Fruit fly (Drosophila melanogaster): ENCODE measurements around the gene CG13024.

Gene CG13024

DNA sequence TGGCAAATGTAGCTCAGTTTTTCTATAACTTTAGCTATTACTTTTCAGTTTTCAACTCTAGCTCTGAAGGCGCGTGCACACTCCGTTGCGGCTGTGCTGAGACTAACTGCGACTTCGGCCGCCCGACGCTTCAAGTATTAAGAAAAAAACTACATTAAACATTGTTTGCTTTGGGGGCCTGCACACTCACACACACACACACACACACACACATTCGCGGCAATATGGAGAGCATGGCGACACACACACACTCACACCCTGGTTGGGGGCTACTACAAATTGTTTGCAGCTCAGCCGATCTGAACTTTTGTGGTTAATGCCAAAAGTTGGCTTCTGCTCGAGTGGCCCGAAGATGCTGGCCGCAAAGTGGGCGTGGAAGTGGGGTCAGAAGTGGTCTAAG lies at the start of gene CG13024:
Gene CG13024, minus strand, starts transcription at position 108 of the 400 bp plus-strand sequence.
- TF ChIP-seq CG8478 (optimal IDR thresholded peaks at IDR 0.05), result no peak
- TF ChIP-seq CTCF (optimal IDR thresholded peaks at IDR 0.05), result no peak

- TF ChIP-seq CG8478 (optimal IDR thresholded peaks at IDR 0.05), result no peak
- TF ChIP-seq CTCF (optimal IDR thresholded peaks at IDR 0.05), result no peak
These were observed 48.1 kb upstream of the CG13024 start, which contains the start of gene CG32170 for dm6 chr3L:16876785-16877468. Gene CG32170, plus strand, starts transcription at chr3L:16877309.

DNA sequence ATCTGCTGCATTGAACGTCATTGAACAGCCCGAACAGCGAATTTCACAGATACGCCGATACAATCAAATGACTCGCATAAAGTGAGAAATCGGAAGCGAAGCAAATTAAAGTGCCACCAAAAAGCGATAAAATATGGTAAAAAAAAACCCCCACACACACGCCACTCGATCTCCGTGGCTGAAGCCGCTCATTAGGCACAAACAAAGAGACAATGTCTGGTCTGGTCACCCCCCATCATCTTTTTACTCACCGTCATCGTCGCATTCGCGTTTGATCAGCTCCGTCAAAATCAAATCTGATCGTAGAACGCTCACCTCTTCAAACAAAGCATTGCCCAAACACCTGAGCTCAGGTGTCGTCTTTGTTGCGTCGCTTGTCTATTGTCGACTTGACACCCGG lies 47.1 kb upstream of the CG13024 start:
- TF ChIP-seq CTCF (optimal IDR thresholded peaks at IDR 0.05) (no peak), CG8478 (optimal IDR thresholded peaks at IDR 0.05) (no peak)

- TF ChIP-seq CG8478 (optimal IDR thresholded peaks at IDR 0.05) (no peak), CTCF (optimal IDR thresholded peaks at IDR 0.05) (peak in 1 of 2 experiments; percentile 38)
These were observed 46.6 kb upstream of the CG13024 start for dm6 chr3L:16875484-16875883.

dm6 chr3L:16873679-16874078 lies 44.8 kb upstream of the CG13024 start:
- TF ChIP-seq CTCF (optimal IDR thresholded peaks at IDR 0.05), result no peak
- TF ChIP-seq CG8478 (optimal IDR thresholded peaks at IDR 0.05), result no peak

DNA sequence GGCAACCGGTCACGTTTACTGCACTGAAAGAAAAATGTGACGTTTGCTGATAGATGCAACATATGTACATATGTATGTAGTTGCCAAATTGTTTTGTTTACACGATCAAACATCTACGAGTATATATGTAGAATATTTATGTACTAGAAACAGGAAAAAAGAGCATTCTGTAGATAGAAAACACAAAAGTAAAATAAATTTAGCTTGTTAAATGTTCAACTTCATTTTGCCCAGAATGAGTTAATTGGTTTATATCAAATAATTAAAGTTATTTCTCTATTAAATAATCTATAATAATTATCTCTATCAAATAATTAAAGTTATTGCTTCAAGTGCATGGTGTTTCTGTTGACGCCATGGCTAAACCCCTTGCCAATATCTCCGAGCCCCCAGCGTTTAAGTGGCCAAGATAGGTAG lies 44.3 kb upstream of the CG13024 start:
- TF ChIP-seq CTCF (optimal IDR thresholded peaks at IDR 0.05) (no peak), CG8478 (optimal IDR thresholded peaks at IDR 0.05) (no peak)

dm6 chr3L:16872487-16872955 lies 43.6 kb upstream of the CG13024 start:
- no peak for TF ChIP-seq CTCF (optimal IDR thresholded peaks at IDR 0.05)
- no peak for TF ChIP-seq CG8478 (optimal IDR thresholded peaks at IDR 0.05)

- TF ChIP-seq CG8478 (optimal IDR thresholded peaks at IDR 0.05), result no peak
- no peak for TF ChIP-seq CTCF (optimal IDR thresholded peaks at IDR 0.05)
These were observed 42.8 kb upstream of the CG13024 start for dm6 chr3L:16871630-16872029.

- TF ChIP-seq CG8478 (optimal IDR thresholded peaks at IDR 0.05) (no peak), CTCF (optimal IDR thresholded peaks at IDR 0.05) (no peak)
These were observed 41.9 kb upstream of the CG13024 start for dm6 chr3L:16870723-16871137.

DNA sequence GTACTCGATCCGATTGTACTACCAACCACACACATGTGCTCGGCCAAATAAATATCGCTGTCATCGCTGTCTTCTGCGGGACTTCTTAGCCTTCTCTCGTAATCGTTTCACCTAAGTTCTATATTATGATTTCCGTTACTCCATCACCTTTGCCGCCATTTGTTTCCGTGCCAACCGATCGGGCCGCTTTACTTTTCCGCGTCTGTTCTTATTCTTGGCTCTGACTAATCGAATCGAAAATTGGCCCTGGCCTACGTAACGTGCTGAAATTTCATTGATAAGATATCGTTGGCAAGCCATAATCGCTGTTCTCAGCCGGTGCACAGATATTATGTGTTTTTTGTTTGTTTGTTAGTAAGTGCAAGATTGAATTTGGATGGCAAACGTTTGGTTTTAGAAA lies 38.3 kb upstream of the CG13024 start:
- no peak for TF ChIP-seq CTCF (optimal IDR thresholded peaks at IDR 0.05)
- no peak for TF ChIP-seq CG8478 (optimal IDR thresholded peaks at IDR 0.05)

- no peak for TF ChIP-seq CG8478 (optimal IDR thresholded peaks at IDR 0.05)
- TF ChIP-seq CTCF (optimal IDR thresholded peaks at IDR 0.05), result no peak
These were observed 36.9 kb upstream of the CG13024 start for dm6 chr3L:16865832-16866163.

- TF ChIP-seq CTCF (optimal IDR thresholded peaks at IDR 0.05) (no peak), CG8478 (optimal IDR thresholded peaks at IDR 0.05) (no peak)
These were observed 36.4 kb upstream of the CG13024 start, which contains the start of gene Lmpt for dm6 chr3L:16865123-16865831. Gene Lmpt, plus strand, starts transcription at chr3L:16865295.

dm6 chr3L:16862958-16863357 lies 34.1 kb upstream of the CG13024 start, which contains the start of gene CG9951:
Gene CG9951, plus strand, starts transcription at chr3L:16863164.
- TF ChIP-seq CTCF (optimal IDR thresholded peaks at IDR 0.05) (no peak), CG8478 (optimal IDR thresholded peaks at IDR 0.05) (no peak)

DNA sequence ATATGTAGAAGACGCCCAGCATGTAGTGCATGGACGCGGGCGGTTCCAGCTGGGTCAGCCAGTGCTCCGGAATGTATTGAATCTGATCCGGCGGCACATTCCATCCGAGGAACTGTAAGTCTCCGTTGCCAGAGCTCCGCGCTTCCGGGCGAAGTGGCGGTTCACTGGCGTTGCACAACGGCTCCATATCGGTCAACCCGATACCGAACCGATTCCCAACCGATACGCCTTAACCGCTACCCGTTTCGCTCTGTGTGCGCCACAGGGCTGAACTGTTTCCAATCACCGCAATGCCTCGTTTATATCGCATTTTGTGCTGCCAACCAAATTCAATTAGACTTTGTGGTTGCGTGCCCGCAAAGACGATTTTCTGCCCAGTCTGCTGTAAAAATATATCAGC lies 33.4 kb upstream of the CG13024 start, which contains the start of gene Rh4:
Gene Rh4, minus strand, starts transcription at position 234 of the 400 bp plus-strand sequence.
- TF ChIP-seq CG8478 (optimal IDR thresholded peaks at IDR 0.05), result no peak
- TF ChIP-seq CTCF (optimal IDR thresholded peaks at IDR 0.05), result no peak

dm6 chr3L:16860879-16861278 lies 32.0 kb upstream of the CG13024 start:
- TF ChIP-seq CTCF (optimal IDR thresholded peaks at IDR 0.05) (peak in 1 of 2 experiments; percentile 2), CG8478 (optimal IDR thresholded peaks at IDR 0.05) (no peak)

DNA sequence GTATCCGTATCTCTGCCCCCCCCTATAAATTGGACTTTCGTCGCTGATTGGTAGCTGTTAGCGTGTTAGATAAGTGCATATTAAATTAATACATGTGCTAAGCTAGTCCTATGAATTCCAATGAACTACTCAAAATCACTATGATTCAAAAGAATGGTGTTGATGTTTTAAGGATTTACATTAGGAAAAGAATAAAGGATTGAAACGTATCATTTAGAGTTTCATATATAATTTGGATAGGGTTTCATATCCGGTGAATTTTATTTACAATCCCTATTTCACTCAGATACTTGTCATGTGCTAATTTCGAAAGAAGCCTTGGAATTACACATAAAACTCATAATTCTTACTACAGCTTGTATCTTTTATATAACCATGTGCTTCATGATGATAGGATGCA lies 31.4 kb upstream of the CG13024 start, which contains the start of gene CG13029:
Gene CG13029, plus strand, starts transcription at position 301 of the 400 bp plus-strand sequence.
- no peak for TF ChIP-seq CG8478 (optimal IDR thresholded peaks at IDR 0.05)
- no peak for TF ChIP-seq CTCF (optimal IDR thresholded peaks at IDR 0.05)
